Fruit fly (Drosophila melanogaster): ENCODE results near the gene CG31550.

Gene CG31550

dm6 chr3R:5464481-5464880 lies 20.9 kb upstream of the CG31550 start, which contains the start of gene PEK (continued):
- TF ChIP-seq CG31388 (GFP tag; optimal IDR thresholded peaks at IDR 0.05) (no peak), CkIIα-i1 (GFP tag; IDR thresholded peaks at IDR 0.05) (no peak), fd3F (GFP tag; optimal IDR thresholded peaks at IDR 0.05) (no peak), CTCF (GFP tag; optimal IDR thresholded peaks at IDR 0.05) (no peak), CG18599 (GFP tag; optimal IDR thresholded peaks at IDR 0.05) (no peak), Hmx (GFP tag; optimal IDR thresholded peaks at IDR 0.05) (no peak), phol (tag; optimal IDR thresholded peaks at IDR 0.05) (peak; percentile 8), NC2β (GFP tag; optimal IDR thresholded peaks at IDR 0.05) (no peak), hbn (GFP tag; IDR thresholded peaks at IDR 0.05; ENCODE audit: partially characterized antibody) (0 out of 2 replicates have a peak, but pooled peaks have one; percentile 29), row (GFP tag; IDR thresholded peaks at IDR 0.05) (0 out of 3 replicates have a peak, but pooled peaks have one; percentile 20), tna (GFP tag; IDR thresholded peaks at IDR 0.05; ENCODE audit: partially characterized antibody) (no peak), zen2 (GFP tag; IDR thresholded peaks at IDR 0.05; ENCODE audit: partially characterized antibody) (no peak), CG1529 (GFP tag; optimal IDR thresholded peaks at IDR 0.05) (no peak), bbx (GFP tag; IDR thresholded peaks at IDR 0.05; ENCODE audit: partially characterized antibody) (no peak), CG9797 (GFP tag; optimal IDR thresholded peaks at IDR 0.05) (peak; percentile 69), MBD-R2 (GFP tag; IDR thresholded peaks at IDR 0.05) (peak; percentile 60), onecut (GFP tag; IDR thresholded peaks at IDR 0.05) (no peak), Aef1 (GFP tag; IDR thresholded peaks at IDR 0.05) (no peak), BEAF-32 (GFP tag; optimal IDR thresholded peaks at IDR 0.05) (peak; percentile 28), CG11398 (GFP tag; optimal IDR thresholded peaks at IDR 0.05) (no peak), H15 (GFP tag; IDR thresholded peaks at IDR 0.05) (no peak), CG6272 (GFP tag; IDR thresholded peaks at IDR 0.05) (no peak), nerfin-2 (GFP tag; IDR thresholded peaks at IDR 0.05; ENCODE audit: partially characterized antibody) (no peak), PHDP (tag; optimal IDR thresholded peaks at IDR 0.05) (no peak), Hmr (GFP tag; optimal IDR thresholded peaks at IDR 0.05) (no peak), Bgb (GFP tag; IDR thresholded peaks at IDR 0.05; ENCODE audit: partially characterized antibody) (no peak), ewg (GFP tag; optimal IDR thresholded peaks at IDR 0.05) (no peak), CG18011 (GFP tag; optimal IDR thresholded peaks at IDR 0.05) (no peak), Dfd (GFP tag; optimal IDR thresholded peaks at IDR 0.05) (no peak), CG10654 (GFP tag; optimal IDR thresholded peaks at IDR 0.05) (no peak), CG2129 (GFP tag; IDR thresholded peaks at IDR 0.05; ENCODE audit: partially characterized antibody) (no peak), Nf-YC (tag; optimal IDR thresholded peaks at IDR 0.05) (peak; percentile 76), HmgD (GFP tag; optimal IDR thresholded peaks at IDR 0.05) (no peak), tll (GFP tag; optimal IDR thresholded peaks at IDR 0.05) (no peak), vvl (GFP tag; IDR thresholded peaks at IDR 0.05) (no peak), HHEX (GFP tag; optimal IDR thresholded peaks at IDR 0.05) (no peak), Bdp1 (GFP tag; optimal IDR thresholded peaks at IDR 0.05) (no peak), D19A (tag; optimal IDR thresholded peaks at IDR 0.05) (peak; percentile 17), Dp (GFP tag; optimal IDR thresholded peaks at IDR 0.05) (peak; percentile 51), ro (GFP tag; IDR thresholded peaks at IDR 0.05) (no peak), gce (GFP tag; IDR thresholded peaks at IDR 0.05) (no peak), CG8290 (GFP tag; optimal IDR thresholded peaks at IDR 0.05) (no peak), CG8290 (tag; optimal IDR thresholded peaks at IDR 0.05) (peak in 1 of 2 experiments; percentile 33), crp (GFP tag; optimal IDR thresholded peaks at IDR 0.05) (peak in 1 of 2 experiments; percentile 61), Dad (GFP tag; optimal IDR thresholded peaks at IDR 0.05) (no peak), jing (GFP tag; optimal IDR thresholded peaks at IDR 0.05) (no peak), CG10366 (GFP tag; IDR thresholded peaks at IDR 0.05) (no peak), nmo (GFP tag; optimal IDR thresholded peaks at IDR 0.05) (peak; percentile 7), Pdp1 (GFP tag; optimal IDR thresholded peaks at IDR 0.05) (peak in 1 of 2 experiments; percentile 42), Scr (GFP tag; IDR thresholded peaks at IDR 0.05; ENCODE audit: partially characterized antibody) (0 out of 2 replicates have a peak, but pooled peaks have one; percentile 13), al (GFP tag; IDR thresholded peaks at IDR 0.05) (no peak)

All from whole organism, embryonic.